Worm (Caenorhabditis elegans): ENCODE results near the gene C03B1.13.

DNA sequence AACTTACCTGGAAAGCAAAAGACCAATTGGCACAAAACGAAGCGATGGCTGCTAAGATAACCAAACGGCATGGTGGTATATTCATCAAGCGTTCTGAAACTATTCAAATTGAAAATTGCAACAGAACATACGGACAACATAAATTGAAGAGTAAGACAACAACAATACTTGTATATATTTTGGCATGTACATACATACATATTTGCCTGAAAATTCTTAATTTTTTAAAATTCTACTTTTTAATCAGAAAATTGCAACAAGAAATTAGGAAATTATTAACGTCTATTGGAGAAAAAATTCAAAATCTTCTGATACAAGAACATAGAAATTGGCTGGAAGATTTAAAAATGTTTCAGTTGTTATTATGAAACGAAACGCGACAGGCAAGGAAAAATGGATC lies at the start of gene C03B1.13:
- TF ChIP-seq ceh-82 (tag; optimal IDR thresholded peaks at IDR 0.05) (no peak), lin-39 (tag; optimal IDR thresholded peaks at IDR 0.05) (no peak), elt-3 (tag; optimal IDR thresholded peaks at IDR 0.05) (no peak), unc-62 (GFP tag; optimal IDR thresholded peaks at IDR 0.05) (no peak), nhr-237 (tag; optimal IDR thresholded peaks at IDR 0.05) (no peak), elt-1 (tag; optimal IDR thresholded peaks at IDR 0.05) (no peak), ama-1 (optimal IDR thresholded peaks at IDR 0.05) (no peak), blmp-1 (tag; optimal IDR thresholded peaks at IDR 0.05; ENCODE audit: insufficient read depth) (no peak), alr-1 (tag; optimal IDR thresholded peaks at IDR 0.05) (no peak), egl-27 (tag; optimal IDR thresholded peaks at IDR 0.05) (no peak), unc-39 (tag; optimal IDR thresholded peaks at IDR 0.05) (no peak), ZK546.5 (tag; optimal IDR thresholded peaks at IDR 0.05) (no peak)

All from whole organism, L2 larva.